Worm (Caenorhabditis elegans): Measurements from ENCODE around the gene F22D3.4.

DNA sequence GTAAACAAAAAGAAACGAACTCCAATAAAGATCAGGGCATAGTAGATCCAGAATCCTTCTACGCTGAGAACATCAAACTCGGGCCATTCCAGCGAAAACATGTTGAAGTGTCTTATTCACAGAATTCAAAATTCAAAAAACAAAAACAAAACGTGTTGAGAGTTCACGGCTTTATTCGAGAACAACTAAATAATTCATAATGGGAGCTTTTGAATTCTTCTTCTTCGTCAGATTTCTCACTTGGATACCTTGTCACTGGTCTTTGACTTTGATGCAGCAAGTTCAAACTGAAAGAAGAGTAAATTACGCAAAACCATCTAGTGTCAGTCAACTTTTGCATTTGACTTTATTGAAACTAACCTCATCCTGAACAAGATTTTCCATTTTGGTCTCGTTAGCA, 9.7 kb downstream of the F22D3.4 start, which contains the start of gene B0252.11:
- no peak for TF ChIP-seq ztf-29 (GFP tag; IDR thresholded peaks at IDR 0.05)
- TF ChIP-seq T22C8.4 (GFP tag; IDR thresholded peaks at IDR 0.05) = no peak
- TF ChIP-seq klf-2 (GFP tag; conservative IDR thresholded peaks at IDR 0.05) = no peak
- no peak for TF ChIP-seq ztf-23 (GFP tag; IDR thresholded peaks at IDR 0.05)
- no peak for TF ChIP-seq flt-1 (GFP tag; IDR thresholded peaks at IDR 0.05)
- no peak for TF ChIP-seq med-1 (GFP tag; optimal IDR thresholded peaks at IDR 0.05; ENCODE audit: insufficient read depth)
- no peak for TF ChIP-seq ref-1 (GFP tag; conservative IDR thresholded peaks at IDR 0.05)
- no peak for TF ChIP-seq tab-1 (GFP tag; IDR thresholded peaks at IDR 0.05)
- TF ChIP-seq cog-1 (tag; optimal IDR thresholded peaks at IDR 0.05) = no peak
